Worm (Caenorhabditis elegans) whole organism, young adult: ENCODE measurements around the gene sna-2.

ENCODE experiments used
- B0035.1 ChIP-seq: sonication (generic microtip); optimal IDR thresholded peaks from 2 replicates; lab custom pipeline; 2016; ENCODE audit warnings: missing genetic modification characterization, mild to moderate bottlenecking, missing compliant biosample characterization, missing genotype, missing genetic modification reagents
- B0261.1 ChIP-seq: sonication (generic microtip); optimal IDR thresholded peaks from 2 replicates; lab custom pipeline; 2016; ENCODE audit warnings: mild to moderate bottlenecking, missing genetic modification characterization, moderate library complexity, missing compliant biosample characterization
- C17E4.6 ChIP-seq: fragments of 200-800 bp; sonication (Bioruptor generic); IDR thresholded peaks from 2 replicates; pipeline ENCODE4 v1.3.6; 2022; ENCODE audit warnings: missing genetic modification reagents, missing genetic modification characterization, missing compliant biosample characterization
- F10E7.11 ChIP-seq: sonication (generic microtip); optimal IDR thresholded peaks from 2 replicates; lab custom pipeline; 2017; ENCODE audit warnings: mild to moderate bottlenecking, missing genetic modification characterization, moderate library complexity, missing compliant biosample characterization
- F22D6.2 ChIP-seq: sonication (generic microtip); optimal IDR thresholded peaks from 2 replicates; lab custom pipeline; 2016; ENCODE audit warnings: mild to moderate bottlenecking, missing genetic modification characterization, missing compliant biosample characterization
- F23B12.7 ChIP-seq: sonication (generic microtip); optimal IDR thresholded peaks from 2 replicates; lab custom pipeline; 2017; ENCODE audit warnings: missing genetic modification characterization, mild to moderate bottlenecking, missing compliant biosample characterization, antibody characterized with exemption, moderate library complexity; ENCODE audit not compliant: insufficient read depth
- F39B2.1 ChIP-seq: fragments of 200-800 bp; sonication (Bioruptor generic); IDR thresholded peaks from 2 replicates; pipeline ENCODE4 v1.3.6; 2022; ENCODE audit warnings: missing genetic modification reagents, missing genetic modification characterization, missing compliant biosample characterization
- F57C9.4 ChIP-seq: sonication (generic microtip); optimal IDR thresholded peaks from 2 replicates; lab custom pipeline; 2017; ENCODE audit warnings: mild to moderate bottlenecking, missing genetic modification characterization, missing compliant biosample characterization
- K12H6.12 ChIP-seq: fragments of 200-800 bp; sonication (Bioruptor generic); optimal IDR thresholded peaks from 2 replicates; lab custom pipeline; 2018; ENCODE audit warnings: mild to moderate bottlenecking, missing genetic modification characterization, missing compliant biosample characterization
- T26A5.8 ChIP-seq: sonication (generic microtip); optimal IDR thresholded peaks from 2 replicates; lab custom pipeline; 2016; ENCODE audit warnings: missing genetic modification characterization, missing compliant biosample characterization
- Y56A3A.18 ChIP-seq: fragments of 200-800 bp; sonication (Bioruptor generic); IDR thresholded peaks from 2 replicates; pipeline ENCODE4 v1.3.6; 2022; ENCODE audit warnings: missing genetic modification reagents, missing genetic modification characterization, missing compliant biosample characterization
- Y67H2A.10 ChIP-seq: fragments of 200-800 bp; sonication (Bioruptor generic); conservative IDR thresholded peaks from 2 replicates; pipeline ENCODE4 v1.3.6; 2022; ENCODE audit warnings: missing genetic modification reagents, missing genetic modification characterization, missing compliant biosample characterization
- Y79H2A.3 ChIP-seq: fragments of 200-800 bp; sonication (Bioruptor generic); conservative IDR thresholded peaks from 2 replicates; pipeline ENCODE4 v1.3.6; 2022; ENCODE audit warnings: missing genetic modification reagents, missing genetic modification characterization, missing compliant biosample characterization
- ZK185.1 ChIP-seq: sonication (generic microtip); optimal IDR thresholded peaks from 2 replicates; lab custom pipeline; 2016; ENCODE audit warnings: mild to moderate bottlenecking, missing genetic modification characterization, missing compliant biosample characterization; ENCODE audit not compliant: poor library complexity, severe bottlenecking
- akir-1 ChIP-seq: fragments of 200-800 bp; sonication (Bioruptor generic); optimal IDR thresholded peaks from 2 replicates; lab custom pipeline; 2018; ENCODE audit warnings: mild to moderate bottlenecking, missing genetic modification characterization, moderate library complexity, missing compliant biosample characterization
- aptf-2 ChIP-seq: fragments of 200-800 bp; sonication (Bioruptor generic); conservative IDR thresholded peaks from 2 replicates; pipeline ENCODE4 v1.3.6; 2022; ENCODE audit warnings: missing genetic modification reagents, missing genetic modification characterization, missing compliant biosample characterization
- aptf-3 ChIP-seq: fragments of 200-800 bp; sonication (Bioruptor generic); IDR thresholded peaks from 2 replicates; pipeline ENCODE4 v1.3.6; 2022; ENCODE audit warnings: missing genetic modification characterization, missing compliant biosample characterization
- athp-1 ChIP-seq: sonication (generic microtip); optimal IDR thresholded peaks from 2 replicates; lab custom pipeline; 2017; ENCODE audit warnings: mild to moderate bottlenecking, missing genetic modification characterization, missing compliant biosample characterization
- ceh-100 ChIP-seq: fragments of 200-800 bp; sonication (Bioruptor generic); IDR thresholded peaks from 2 replicates; pipeline ENCODE4 v1.3.6; 2022; ENCODE audit warnings: missing genetic modification reagents, missing genetic modification characterization, missing compliant biosample characterization
- ceh-91 ChIP-seq: fragments of 200-800 bp; sonication (Bioruptor generic); IDR thresholded peaks from 2 replicates; pipeline ENCODE4 v1.3.6; 2022; ENCODE audit warnings: missing genetic modification reagents, missing genetic modification characterization, missing compliant biosample characterization
- chd-7 ChIP-seq: sonication (generic microtip); optimal IDR thresholded peaks from 2 replicates; lab custom pipeline; 2016; ENCODE audit warnings: mild to moderate bottlenecking, missing genetic modification characterization, moderate library complexity, missing compliant biosample characterization
- egl-44 ChIP-seq: fragments of 200-800 bp; sonication (Bioruptor generic); IDR thresholded peaks from 2 replicates; pipeline ENCODE4 v1.3.6; 2022; ENCODE audit warnings: missing genetic modification reagents, missing genetic modification characterization, missing compliant biosample characterization
- egrh-3 ChIP-seq: fragments of 200-800 bp; sonication (Bioruptor generic); IDR thresholded peaks from 2 replicates; pipeline ENCODE4 v1.3.6; 2022; ENCODE audit warnings: missing genetic modification reagents, missing genetic modification characterization, missing compliant biosample characterization
- fkh-3 ChIP-seq: sonication (generic microtip); optimal IDR thresholded peaks from 2 replicates; lab custom pipeline; 2016; ENCODE audit warnings: mild to moderate bottlenecking, missing genetic modification characterization, missing compliant biosample characterization
- gei-17 ChIP-seq: fragments of 200-800 bp; sonication (Bioruptor generic); optimal IDR thresholded peaks from 2 replicates; lab custom pipeline; 2018; ENCODE audit warnings: mild to moderate bottlenecking, missing genetic modification characterization, missing compliant biosample characterization
- hrde-1 ChIP-seq: sonication (generic microtip); optimal IDR thresholded peaks from 2 replicates; lab custom pipeline; 2016; ENCODE audit warnings: missing genetic modification characterization, mild to moderate bottlenecking, missing compliant biosample characterization, moderate library complexity, missing genotype, missing genetic modification reagents, borderline replicate concordance
- lin-26 ChIP-seq: fragments of 200-800 bp; sonication (Bioruptor generic); IDR thresholded peaks from 2 replicates; pipeline ENCODE4 v1.3.6; 2022; ENCODE audit warnings: missing genetic modification reagents, missing genetic modification characterization, missing compliant biosample characterization
- madf-10 ChIP-seq: sonication (generic microtip); optimal IDR thresholded peaks from 2 replicates; lab custom pipeline; 2016; ENCODE audit warnings: mild to moderate bottlenecking, missing genetic modification characterization, missing compliant biosample characterization
- mcd-1 ChIP-seq: fragments of 200-800 bp; sonication (Bioruptor generic); IDR thresholded peaks from 2 replicates; pipeline ENCODE4 v1.3.6; 2022; ENCODE audit warnings: missing genetic modification reagents, missing genetic modification characterization, missing compliant biosample characterization
- nhr-120 ChIP-seq: fragments of 200-800 bp; sonication (Bioruptor generic); IDR thresholded peaks from 2 replicates; pipeline ENCODE4 v1.3.6; 2022; ENCODE audit warnings: missing genetic modification characterization, missing compliant biosample characterization
- nhr-179 ChIP-seq: sonication (generic microtip); optimal IDR thresholded peaks from 2 replicates; lab custom pipeline; 2016; ENCODE audit warnings: mild to moderate bottlenecking, missing genetic modification characterization, missing compliant biosample characterization
- nhr-27 ChIP-seq: fragments of 200-800 bp; sonication (Bioruptor generic); optimal IDR thresholded peaks from 2 replicates; lab custom pipeline; 2018; ENCODE audit warnings: mild to moderate bottlenecking, missing genetic modification characterization, moderate library complexity, missing compliant biosample characterization
- rec-8 ChIP-seq, 2 experiments: sonication (generic microtip); optimal IDR thresholded peaks; 2 replicates each; lab custom pipeline; 2016; ENCODE audit warnings: mild to moderate bottlenecking in 2 of 2, missing genetic modification characterization in 2 of 2, missing genetic modification reagents in 2 of 2, missing genotype in 2 of 2, missing biosample characterization in 1 of 2, missing compliant biosample characterization in 1 of 2, moderate library complexity in 1 of 2
- snpc-1.1 ChIP-seq: sonication (generic microtip); optimal IDR thresholded peaks from 2 replicates; lab custom pipeline; 2017; ENCODE audit warnings: missing genetic modification characterization, mild to moderate bottlenecking, missing compliant biosample characterization, antibody characterized with exemption, moderate library complexity, missing genotype, missing genetic modification reagents; ENCODE audit not compliant: insufficient read depth
- snpc-1.3 ChIP-seq: sonication (generic microtip); optimal IDR thresholded peaks from 2 replicates; lab custom pipeline; 2017; ENCODE audit warnings: missing genetic modification characterization, mild to moderate bottlenecking, missing compliant biosample characterization, antibody characterized with exemption, moderate library complexity, missing genotype, missing genetic modification reagents; ENCODE audit not compliant: insufficient read depth
- somi-1 ChIP-seq: fragments of 200-800 bp; sonication (Bioruptor generic); optimal IDR thresholded peaks from 2 replicates; lab custom pipeline; 2018; ENCODE audit warnings: mild to moderate bottlenecking, missing genetic modification characterization, missing compliant biosample characterization
- tbp1 ChIP-seq: fragments of 200-800 bp; sonication (Bioruptor generic); optimal IDR thresholded peaks from 2 replicates; lab custom pipeline; 2018; ENCODE audit warnings: mild to moderate bottlenecking, missing genetic modification characterization, missing compliant biosample characterization
- unc-130 ChIP-seq: sonication (generic microtip); optimal IDR thresholded peaks from 2 replicates; lab custom pipeline; 2016; ENCODE audit warnings: missing genetic modification reagents, missing genetic modification characterization, missing compliant biosample characterization
- unc-62 ChIP-seq: fragments of 150-350 bp; optimal IDR thresholded peaks from 2 replicates; lab custom pipeline; 2014; ENCODE audit warnings: missing biosample characterization, missing genetic modification reagents, missing genetic modification characterization
- ztf-26 ChIP-seq: sonication (generic microtip); optimal IDR thresholded peaks from 2 replicates; lab custom pipeline; 2017; ENCODE audit warnings: missing genetic modification characterization, missing compliant biosample characterization
- ztf-28 ChIP-seq: fragments of 200-800 bp; sonication (Bioruptor generic); IDR thresholded peaks from 2 replicates; pipeline ENCODE4 v1.3.6; 2022; ENCODE audit warnings: missing genetic modification reagents, missing genetic modification characterization, missing compliant biosample characterization
- ztf-3 ChIP-seq: fragments of 200-800 bp; sonication (Bioruptor generic); optimal IDR thresholded peaks from 2 replicates; lab custom pipeline; 2018; ENCODE audit warnings: mild to moderate bottlenecking, missing genetic modification characterization, missing compliant biosample characterization
- ztf-6 ChIP-seq: fragments of 200-800 bp; sonication (Bioruptor generic); IDR thresholded peaks from 2 replicates; pipeline ENCODE4 v1.3.6; 2022; ENCODE audit warnings: missing genetic modification reagents, missing genetic modification characterization, missing compliant biosample characterization

The sna-2 gene

DNA sequence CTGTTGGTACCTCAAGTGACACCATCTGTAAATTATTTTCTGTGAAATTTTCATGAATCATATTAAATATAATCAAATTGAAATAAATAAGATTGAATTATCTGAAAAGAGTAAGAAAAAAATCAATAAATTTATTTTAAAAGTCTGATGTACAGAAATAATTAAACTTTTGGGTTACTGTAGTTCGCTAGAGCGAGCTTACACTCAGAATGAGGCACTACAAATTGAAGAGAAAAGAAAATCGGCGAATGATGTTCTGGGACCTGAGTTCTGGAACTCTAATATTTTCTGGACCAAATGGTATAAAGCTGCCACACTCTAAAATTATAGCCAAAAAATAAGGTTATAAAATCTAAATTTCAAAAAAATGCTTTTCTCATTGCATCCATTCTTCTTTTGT, 43.5 kb downstream of the sna-2 start (continued):
- TF ChIP-seq nhr-27, result no peak
- no peak for TF ChIP-seq chd-7 (tag; lab: Kevin White, UChicago)
- no peak for TF ChIP-seq unc-62 (GFP tag; lab: Kevin White, UChicago)
- no peak for TF ChIP-seq Y79H2A.3 (GFP tag; lab: Robert Waterston, UW)
- TF ChIP-seq aptf-2 (GFP tag; lab: Robert Waterston, UW), result no peak

DNA sequence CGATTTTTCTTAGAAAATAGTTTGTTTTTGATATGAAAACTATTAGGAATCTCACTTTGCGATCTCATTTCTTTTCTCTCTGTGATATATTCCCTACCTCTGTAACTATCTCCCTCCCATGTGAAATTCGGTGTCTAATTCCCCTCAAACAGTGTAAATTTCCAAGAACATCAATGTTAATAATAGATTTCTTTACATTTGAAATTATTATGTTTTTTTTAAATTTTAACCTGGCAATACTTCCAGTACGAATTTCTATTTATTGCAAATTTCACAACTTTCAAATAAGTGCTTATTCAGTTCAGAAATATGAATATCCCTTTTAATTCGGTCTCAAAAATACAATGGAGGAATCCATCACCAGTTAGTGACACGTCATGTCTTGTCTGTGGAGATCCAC, 49.1 kb downstream of the sna-2 start, which contains the start of gene nhr-100:
nhr-100 (plus strand) TSS at position 301 of the 400 bp plus-strand sequence.
- TF ChIP-seq madf-10 (tag; lab: Kevin White, UChicago) (no peak), gei-17 (GFP tag; lab: Kevin White, UChicago) (no peak), unc-130 (no peak), ceh-91 (GFP tag; lab: Robert Waterston, UW) (no peak), ztf-6 (GFP tag; lab: Robert Waterston, UW) (no peak), unc-62 (GFP tag; lab: Kevin White, UChicago) (no peak), F39B2.1 (GFP tag; lab: Robert Waterston, UW) (no peak), F23B12.7 (tag; lab: Kevin White, UChicago) (no peak), Y56A3A.18 (GFP tag; lab: Robert Waterston, UW) (no peak), C17E4.6 (GFP tag; lab: Robert Waterston, UW) (no peak), ztf-26 (tag; lab: Kevin White, UChicago) (no peak), hrde-1 (no peak), snpc-1.3 (tag; lab: Kevin White, UChicago) (no peak), rec-8 (tag; optimal IDR thresholded peaks at IDR 0.05; lab: Kevin White, UChicago) (no peak), B0261.1 (tag; lab: Kevin White, UChicago) (no peak), snpc-1.1 (tag; lab: Kevin White, UChicago) (no peak)
- TF ChIP-seq, all 124 proteins: peak for 0

DNA sequence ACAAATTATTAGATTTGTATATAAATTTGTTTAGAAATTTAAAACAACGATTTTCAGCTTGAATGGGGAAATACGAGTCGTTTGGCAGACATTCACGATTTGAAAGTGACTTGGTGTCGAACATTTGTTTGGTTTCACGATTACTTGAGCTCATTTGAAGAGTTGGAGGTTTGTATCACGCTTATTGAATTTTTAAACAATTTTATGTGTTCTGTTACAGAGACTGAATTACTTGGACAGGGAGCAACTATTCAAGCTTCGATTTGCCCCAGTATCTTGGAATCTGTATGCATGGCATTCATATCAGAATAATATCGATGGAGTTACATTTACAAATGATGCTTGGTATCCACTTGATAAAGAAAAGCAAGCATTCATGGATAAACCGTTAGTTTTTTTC, 50.2 kb downstream of the sna-2 start:
- no peak for TF ChIP-seq Y79H2A.3 (GFP tag; lab: Robert Waterston, UW)
- no peak for TF ChIP-seq nhr-179
- no peak for TF ChIP-seq ZK185.1 (tag; lab: Kevin White, UChicago)
- no peak for TF ChIP-seq F10E7.11
- no peak for TF ChIP-seq T26A5.8 (tag; lab: Kevin White, UChicago)
- no peak for TF ChIP-seq athp-1
- TF ChIP-seq akir-1, result no peak
- TF ChIP-seq F39B2.1 (GFP tag; lab: Robert Waterston, UW), result no peak
- no peak for TF ChIP-seq egrh-3 (GFP tag; lab: Robert Waterston, UW)
- no peak for TF ChIP-seq unc-62 (GFP tag; lab: Kevin White, UChicago)
- TF ChIP-seq ceh-100 (GFP tag; lab: Robert Waterston, UW), result no peak
- TF ChIP-seq nhr-120 (GFP tag; lab: Robert Waterston, UW), result no peak
- no peak for TF ChIP-seq aptf-3 (GFP tag; lab: Robert Waterston, UW)
- no peak for TF ChIP-seq somi-1 (GFP tag; lab: Kevin White, UChicago)
- no peak for TF ChIP-seq C17E4.6 (GFP tag; lab: Robert Waterston, UW)

DNA sequence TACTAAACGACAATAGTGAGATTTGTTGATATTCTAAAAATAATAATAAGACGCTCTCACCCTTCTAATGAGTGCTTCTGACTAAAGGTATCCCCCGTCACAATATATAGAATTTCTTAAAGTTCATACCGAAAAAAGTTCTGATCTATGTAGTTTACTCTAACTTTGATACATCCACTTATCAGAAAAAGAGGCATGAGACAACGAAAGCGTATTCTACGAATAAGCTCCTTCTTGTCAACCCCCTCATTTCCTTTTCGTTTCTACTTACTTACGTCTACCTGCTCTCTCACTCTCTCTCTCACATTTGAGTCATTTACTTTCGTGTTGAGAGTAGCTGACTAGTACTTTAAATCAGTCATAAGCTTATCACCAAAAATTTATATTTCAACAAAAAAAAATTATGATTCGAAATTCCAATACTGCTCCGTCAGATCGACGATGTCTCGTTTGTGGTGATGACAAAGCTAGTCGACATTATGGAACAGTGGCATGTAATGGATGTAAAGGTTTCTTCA, 51.9 kb downstream of the sna-2 start:
- TF ChIP-seq lin-26 (GFP tag; lab: Robert Waterston, UW) (no peak), ztf-28 (GFP tag; lab: Robert Waterston, UW) (no peak), K12H6.12 (tag; lab: Kevin White, UChicago) (no peak), B0035.1 (no peak), F10E7.11 (no peak), ztf-3 (no peak), egl-44 (GFP tag; lab: Robert Waterston, UW) (no peak), ztf-6 (GFP tag; lab: Robert Waterston, UW) (no peak), mcd-1 (GFP tag; lab: Robert Waterston, UW) (no peak), F22D6.2 (no peak), unc-130 (no peak), tbp1 (GFP tag; lab: Kevin White, UChicago) (no peak), fkh-3 (tag; lab: Kevin White, UChicago) (no peak), F57C9.4 (tag; lab: Kevin White, UChicago) (no peak), Y67H2A.10 (GFP tag; lab: Robert Waterston, UW) (no peak), ZK185.1 (tag; lab: Kevin White, UChicago) (no peak), snpc-1.3 (tag; lab: Kevin White, UChicago) (no peak)
